Fruit fly (Drosophila melanogaster) whole organism, prepupa: ENCODE data around the gene Hs2st.

Experiments
- Ets21C ChIP-seq: fragments of 200-800 bp; sonication (Bioruptor generic); optimal IDR thresholded peaks from 3 replicates; lab custom pipeline; 2016; ENCODE audit warnings: missing biosample characterization, missing genetic modification characterization
- OdsH ChIP-seq: fragments of 200-800 bp; sonication (Bioruptor generic); optimal IDR thresholded peaks from 3 replicates; lab custom pipeline; 2016; ENCODE audit warnings: missing biosample characterization, missing genetic modification characterization
- Smox ChIP-seq: fragments of 200-800 bp; sonication (Bioruptor generic); optimal IDR thresholded peaks from 3 replicates; lab custom pipeline; 2016; ENCODE audit warnings: missing biosample characterization, missing genetic modification characterization

DNA sequence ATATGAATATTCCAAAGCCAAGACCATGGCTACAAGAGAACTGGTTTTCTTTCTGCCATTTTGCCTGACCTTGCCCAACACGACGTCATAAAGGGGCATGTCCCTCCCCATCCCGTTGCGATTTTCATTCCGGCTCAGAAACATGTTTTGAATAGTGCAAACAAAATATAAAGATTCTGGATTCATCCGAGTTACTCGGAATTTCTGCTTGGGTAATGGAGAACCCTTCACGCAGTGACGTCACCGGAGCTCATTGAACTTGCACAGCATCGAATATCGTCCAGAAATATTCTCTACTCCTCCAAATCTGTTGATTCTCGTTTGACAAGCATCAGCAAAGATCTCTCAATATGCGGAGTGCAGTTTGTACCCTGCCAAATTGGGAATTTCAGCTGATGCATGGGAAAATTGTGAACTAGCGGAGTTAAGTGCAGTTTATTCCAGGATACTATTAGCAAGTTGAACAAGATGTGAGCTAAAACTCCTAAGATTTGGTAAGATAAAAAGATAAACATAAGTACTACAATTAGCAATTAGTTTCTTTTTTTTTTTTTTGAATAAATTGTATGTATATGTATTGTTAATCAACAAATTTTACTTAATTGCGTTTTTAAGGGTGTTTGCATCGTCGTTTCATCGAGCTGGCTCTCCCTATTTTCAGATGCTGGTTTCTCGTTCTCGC, 9.7 kb upstream of the Hs2st start, which contains the start of gene CG10026:
- TF ChIP-seq OdsH (GFP tag; lab: Kevin White, UChicago): peak; percentile 53
- TF ChIP-seq Smox: peak; percentile 57
- peak; percentile 32 for TF ChIP-seq Ets21C
